Worm (Caenorhabditis elegans) whole organism, L4/young adult: ENCODE measurements around the gene dgn-2.
"Not testable (repeated sequence)": the region's sequence is repeated elsewhere in the genome, so short reads cannot be mapped to it uniquely, and the experiment has no call there.

ENCODE experiments used
- W03F9.2 ChIP-seq: fragments of 150-350 bp; optimal IDR thresholded peaks from 2 replicates; lab custom pipeline; 2014; ENCODE audit warnings: missing biosample characterization, missing genetic modification characterization
- dao-5 ChIP-seq: sonication (generic microtip); optimal IDR thresholded peaks from 2 replicates; lab custom pipeline; 2016; ENCODE audit warnings: missing genotype, missing genetic modification characterization, moderate library complexity, missing compliant biosample characterization
- him-1 ChIP-seq: sonication (generic microtip); optimal IDR thresholded peaks from 2 replicates; lab custom pipeline; 2016; ENCODE audit warnings: missing genotype, missing genetic modification reagents, missing genetic modification characterization, missing compliant biosample characterization

The dgn-2 gene

ce11 chrX:1367416-1367815, at the start of gene dgn-2:
dgn-2 (minus strand) TSS chrX:1367516.
- TF ChIP-seq him-1 (tag; lab: Kevin White, UChicago) = no peak
- no peak for TF ChIP-seq dao-5 (tag; lab: Kevin White, UChicago)
- TF ChIP-seq W03F9.2 = no peak

ce11 chrX:1416776-1417354, 49.5 kb upstream of the dgn-2 start, which contains the start of the genes F19G12.4 and F19G12.8:
F19G12.4 (plus strand) TSS chrX:1417304.
F19G12.8 (plus strand) TSS chrX:1417320.
- no peak for TF ChIP-seq dao-5 (tag; lab: Kevin White, UChicago)
- TF ChIP-seq him-1 (tag; lab: Kevin White, UChicago) = no peak
- TF ChIP-seq W03F9.2 = no peak

DNA sequence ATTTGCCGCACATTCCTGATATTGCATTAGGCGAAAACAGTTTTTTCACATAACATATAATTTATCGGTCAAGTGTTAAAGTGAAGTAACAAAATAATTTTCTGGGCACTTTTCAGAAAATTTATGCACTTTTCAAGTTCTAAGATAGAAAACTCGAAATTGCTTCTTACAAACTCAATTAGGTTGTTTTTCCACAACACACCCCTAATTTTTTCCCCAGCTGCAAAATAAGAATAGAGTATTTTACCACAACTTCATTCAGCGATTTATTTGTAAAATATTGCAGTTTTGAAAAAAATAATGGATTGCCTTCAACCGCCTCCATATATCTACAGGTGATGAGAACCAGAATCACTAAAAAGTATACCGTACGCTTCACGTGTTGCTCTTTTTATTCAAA, 45.5 kb upstream of the dgn-2 start, which contains the start of gene srh-19:
Gene srh-19 (plus strand): TSS at position 301 of the 400 bp plus-strand sequence.
- no peak for TF ChIP-seq dao-5 (tag; lab: Kevin White, UChicago)
- no peak for TF ChIP-seq him-1 (tag; lab: Kevin White, UChicago)

ce11 chrX:1410552-1410951, 43.2 kb upstream of the dgn-2 start, which contains the start of gene abu-2:
abu-2 (minus strand) TSS chrX:1410652.
- no peak for TF ChIP-seq dao-5 (tag; lab: Kevin White, UChicago)
- TF ChIP-seq W03F9.2 = no peak
- TF ChIP-seq him-1 (tag; lab: Kevin White, UChicago) = no peak

DNA sequence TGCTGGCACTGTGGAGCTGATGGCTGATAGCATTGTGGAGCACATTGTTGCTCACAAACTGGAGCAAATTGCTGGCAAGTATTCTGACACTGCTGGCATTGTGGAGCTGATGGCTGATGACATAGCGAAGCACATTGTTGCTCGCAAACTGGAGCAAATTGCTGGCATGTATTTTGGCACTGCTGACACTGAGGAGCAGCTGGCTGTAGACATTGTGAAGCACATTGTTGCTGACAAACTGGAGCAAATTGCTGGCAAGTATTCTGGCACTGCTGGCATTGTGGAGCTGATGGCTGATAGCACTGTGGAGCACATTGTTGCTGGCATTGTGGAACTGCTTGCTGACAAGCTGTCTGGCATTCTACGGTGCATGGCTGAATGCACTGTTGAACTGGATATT, 41.9 kb upstream of the dgn-2 start:
- TF ChIP-seq W03F9.2 (no peak), him-1 (tag; lab: Kevin White, UChicago) (no peak), dao-5 (tag; lab: Kevin White, UChicago) (no peak)

ce11 chrX:1403971-1404370, 36.7 kb upstream of the dgn-2 start, which contains the start of gene ZK402.1:
ZK402.1 (plus strand) TSS chrX:1404271.
- TF ChIP-seq him-1 (tag; lab: Kevin White, UChicago); W03F9.2; dao-5 (tag; lab: Kevin White, UChicago): not testable (repeated sequence)

DNA sequence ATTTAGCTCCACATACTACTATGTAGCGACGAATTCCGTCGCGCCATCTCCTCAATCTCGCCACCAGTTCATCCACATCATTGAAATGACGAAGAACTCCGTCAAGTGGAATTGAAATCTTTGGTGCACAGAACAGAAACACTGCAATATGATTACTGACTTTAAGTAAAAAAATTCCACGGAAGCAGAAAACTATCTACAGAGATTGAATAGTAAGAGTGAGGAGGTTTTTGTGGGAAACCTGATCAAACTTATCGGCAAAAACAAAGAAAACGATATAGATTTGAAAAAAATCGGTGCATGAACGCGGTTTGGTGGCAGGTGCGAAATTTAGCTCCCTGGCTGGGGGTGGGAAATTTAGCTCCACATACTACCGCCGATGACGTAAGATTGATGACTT, 36.1 kb upstream of the dgn-2 start, which contains the start of gene ZK402.2:
Gene ZK402.2 (plus strand): TSS at position 301 of the 400 bp plus-strand sequence.
- not testable (repeated sequence) for TF ChIP-seq him-1 (tag; lab: Kevin White, UChicago); W03F9.2; dao-5 (tag; lab: Kevin White, UChicago)

ce11 chrX:1401259-1401658, 33.9 kb upstream of the dgn-2 start, which contains the start of gene ZK402.5:
ZK402.5 (minus strand) TSS chrX:1401359.
- no peak for TF ChIP-seq dao-5 (tag; lab: Kevin White, UChicago)
- TF ChIP-seq him-1 (tag; lab: Kevin White, UChicago) = no peak
- TF ChIP-seq W03F9.2 = no peak

DNA sequence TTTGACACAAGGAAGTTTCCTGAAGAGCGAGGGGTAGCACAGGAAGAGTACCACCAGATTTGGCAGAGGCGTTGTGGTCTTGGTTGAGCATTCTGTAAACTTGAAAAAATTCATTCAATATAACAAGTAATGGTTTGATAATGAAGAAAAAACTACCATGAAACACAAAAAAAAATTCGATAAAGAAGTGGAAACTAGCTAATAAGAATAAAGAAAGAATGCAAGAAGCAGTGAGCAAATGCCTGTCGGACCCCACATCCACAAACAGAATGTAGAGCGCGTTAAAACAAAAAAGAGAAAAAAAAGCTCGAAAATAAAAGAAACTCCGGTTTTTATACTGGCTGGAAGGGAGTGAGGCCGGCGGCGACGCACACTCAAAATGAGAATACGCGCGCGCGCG, 30.2 kb upstream of the dgn-2 start, which contains the start of gene H39E20.1:
Gene H39E20.1 (minus strand): TSS at position 101 of the 400 bp plus-strand sequence.
- no peak for TF ChIP-seq dao-5 (tag; lab: Kevin White, UChicago)
- TF ChIP-seq him-1 (tag; lab: Kevin White, UChicago) = no peak
- TF ChIP-seq W03F9.2 = no peak

DNA sequence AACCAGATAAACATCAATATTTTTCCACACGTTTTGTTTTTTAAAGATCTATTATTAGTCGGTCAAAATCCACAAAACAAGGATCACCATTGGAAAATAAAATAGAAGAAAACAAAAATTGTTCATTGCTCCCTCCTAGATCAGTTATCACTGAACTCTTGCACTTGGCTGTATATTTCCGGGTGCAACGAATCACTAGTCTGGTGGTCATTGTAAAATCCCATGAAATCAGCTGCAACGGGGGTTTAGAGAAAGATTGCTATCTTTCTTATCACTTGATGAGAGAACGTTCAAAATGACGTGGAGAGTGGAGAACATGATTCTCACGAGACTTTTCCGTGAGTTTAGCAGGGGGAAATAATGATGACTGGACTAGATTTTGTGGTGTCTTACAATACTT, 28.5 kb upstream of the dgn-2 start:
- TF ChIP-seq W03F9.2 (no peak), him-1 (tag; lab: Kevin White, UChicago) (no peak), dao-5 (tag; lab: Kevin White, UChicago) (no peak)

- no peak for TF ChIP-seq him-1 (tag; lab: Kevin White, UChicago)
- TF ChIP-seq W03F9.2 = no peak
- no peak for TF ChIP-seq dao-5 (tag; lab: Kevin White, UChicago)
Observed at ce11 chrX:1394437-1394836, 27.1 kb upstream of the dgn-2 start.

ce11 chrX:1393891-1394290, 26.6 kb upstream of the dgn-2 start, which contains the start of gene F56C3.9:
F56C3.9 (minus strand) TSS chrX:1393991.
- TF ChIP-seq dao-5 (tag; lab: Kevin White, UChicago) (no peak), W03F9.2 (no peak), him-1 (tag; lab: Kevin White, UChicago) (no peak)

ce11 chrX:1389382-1389983, 22.2 kb upstream of the dgn-2 start:
- TF ChIP-seq W03F9.2 (peak; percentile 88), dao-5 (tag; lab: Kevin White, UChicago) (peak; percentile 11), him-1 (tag; lab: Kevin White, UChicago) (peak; percentile 95)

DNA sequence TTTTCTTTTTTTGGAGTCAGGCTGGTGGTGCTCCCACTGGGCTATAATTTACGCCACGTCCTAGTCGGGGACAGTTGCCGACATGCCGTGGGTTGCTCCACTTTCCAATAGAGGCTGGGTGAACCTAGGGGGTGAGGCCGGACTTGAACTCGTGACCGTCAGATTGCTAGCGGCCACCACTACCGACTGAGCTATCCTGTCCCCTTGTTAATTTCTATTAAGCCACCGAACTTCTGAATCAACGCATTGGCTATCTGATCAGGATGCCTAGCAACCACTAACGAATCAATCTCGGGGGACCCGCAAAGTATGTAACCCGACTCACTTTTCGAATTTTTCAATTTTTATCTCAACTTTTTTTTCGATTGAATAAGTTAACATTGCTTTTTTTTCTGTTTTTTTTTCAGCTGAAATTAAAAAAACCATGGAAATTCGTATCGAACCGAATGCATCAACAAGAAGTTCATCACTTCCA, 19.6 kb upstream of the dgn-2 start, which contains the start of gene F56C3.1:
Gene F56C3.1 (plus strand): TSS at position 425 of the 475 bp plus-strand sequence.
- TF ChIP-seq dao-5 (tag; lab: Kevin White, UChicago) (no peak), him-1 (tag; lab: Kevin White, UChicago) (no peak), W03F9.2 (no peak)
